Fruit fly (Drosophila melanogaster) whole organism, embryonic: ENCODE measurements around the gene Mf.

Source experiments
- B-H2 ChIP-seq: fragments of 200-800 bp; sonication (Bioruptor generic); optimal IDR thresholded peaks from 2 replicates; lab custom pipeline; 2018; ENCODE audit warnings: missing biosample characterization, mild to moderate bottlenecking, missing genetic modification characterization
- Bgb ChIP-seq: fragments of 200-800 bp; sonication (Bioruptor generic); IDR thresholded peaks from 2 replicates; pipeline ENCODE4 v1.3.6; 2022; ENCODE audit warnings: missing biosample characterization, missing genetic modification characterization; ENCODE audit not compliant: partially characterized antibody
- CG11723 ChIP-seq: fragments of 200-800 bp; sonication (Bioruptor generic); optimal IDR thresholded peaks from 2 replicates; lab custom pipeline; 2017; ENCODE audit warnings: missing biosample characterization, mild to moderate bottlenecking, missing genetic modification characterization
- CG1233 ChIP-seq: fragments of 200-800 bp; sonication (Bioruptor generic); optimal IDR thresholded peaks from 4 replicates; lab custom pipeline; 2018; ENCODE audit warnings: missing biosample characterization, mild to moderate bottlenecking, missing genetic modification characterization
- CG14014 ChIP-seq: fragments of 200-800 bp; sonication (Bioruptor generic); IDR thresholded peaks from 2 replicates; pipeline ENCODE4 v1.3.6; 2022; ENCODE audit warnings: missing biosample characterization, missing genetic modification characterization
- CG14860 ChIP-seq: fragments of 200-800 bp; sonication (Bioruptor generic); IDR thresholded peaks from 3 replicates; pipeline ENCODE4 v1.3.6; 2022; ENCODE audit warnings: missing biosample characterization, missing genetic modification characterization; ENCODE audit not compliant: partially characterized antibody
- CG15073 ChIP-seq: fragments of 200-800 bp; sonication (Bioruptor generic); optimal IDR thresholded peaks from 2 replicates; lab custom pipeline; 2016; ENCODE audit warnings: missing biosample characterization, missing genetic modification characterization
- CG1832 ChIP-seq: fragments of 200-800 bp; sonication (Bioruptor generic); optimal IDR thresholded peaks from 2 replicates; lab custom pipeline; 2017; ENCODE audit warnings: missing biosample characterization, mild to moderate bottlenecking, missing genetic modification characterization, inconsistent platforms
- CG2889 ChIP-seq: fragments of 200-800 bp; sonication (Bioruptor generic); IDR thresholded peaks from 3 replicates; pipeline ENCODE4 v1.3.6; 2022; ENCODE audit warnings: missing biosample characterization, missing genetic modification characterization
- CG30403 ChIP-seq: fragments of 200-800 bp; sonication (Bioruptor generic); optimal IDR thresholded peaks from 3 replicates; lab custom pipeline; 2016; ENCODE audit warnings: missing biosample characterization, missing genetic modification characterization
- CG32767 ChIP-seq: fragments of 200-800 bp; sonication (Bioruptor generic); IDR thresholded peaks from 2 replicates; pipeline ENCODE4 v1.3.6; 2022; ENCODE audit warnings: missing biosample characterization, missing genetic modification characterization
- CG4328 ChIP-seq: fragments of 200-800 bp; sonication (Bioruptor generic); optimal IDR thresholded peaks from 3 replicates; lab custom pipeline; 2017; ENCODE audit warnings: missing biosample characterization, missing genetic modification reagents, missing genetic modification characterization
- CG4424 ChIP-seq: fragments of 200-800 bp; sonication (Bioruptor generic); optimal IDR thresholded peaks from 3 replicates; lab custom pipeline; 2016; ENCODE audit warnings: missing biosample characterization, missing genetic modification characterization
- CG5245 ChIP-seq: fragments of 200-800 bp; sonication (Bioruptor generic); optimal IDR thresholded peaks from 3 replicates; lab custom pipeline; 2016; ENCODE audit warnings: missing biosample characterization, missing genetic modification characterization
- CG6791 ChIP-seq: fragments of 200-800 bp; sonication (Bioruptor generic); IDR thresholded peaks from 3 replicates; pipeline ENCODE4 v1.3.6; 2022; ENCODE audit warnings: missing biosample characterization, missing genetic modification characterization; ENCODE audit not compliant: partially characterized antibody
- CG8281 ChIP-seq: fragments of 200-800 bp; sonication (Bioruptor generic); optimal IDR thresholded peaks from 2 replicates; lab custom pipeline; 2018; ENCODE audit warnings: missing biosample characterization, mild to moderate bottlenecking, missing genetic modification characterization, moderate library complexity
- CG9797 ChIP-seq: fragments of 200-800 bp; sonication (Bioruptor generic); optimal IDR thresholded peaks from 3 replicates; lab custom pipeline; 2018; ENCODE audit warnings: missing biosample characterization, mild to moderate bottlenecking, missing genetic modification characterization
- CG9876 ChIP-seq: fragments of 200-800 bp; sonication (Bioruptor generic); optimal IDR thresholded peaks from 2 replicates; lab custom pipeline; 2016; ENCODE audit warnings: missing biosample characterization, missing genetic modification characterization
- Dad ChIP-seq: fragments of 200-800 bp; sonication (Bioruptor generic); optimal IDR thresholded peaks from 3 replicates; lab custom pipeline; 2016; ENCODE audit warnings: missing biosample characterization, missing genetic modification characterization
- Fer1 ChIP-seq: fragments of 200-800 bp; sonication (Bioruptor generic); optimal IDR thresholded peaks from 2 replicates; lab custom pipeline; 2017; ENCODE audit warnings: missing biosample characterization, mild to moderate bottlenecking, missing genetic modification characterization
- Fer2 ChIP-seq: fragments of 200-800 bp; sonication (Bioruptor generic); optimal IDR thresholded peaks from 2 replicates; lab custom pipeline; 2018; ENCODE audit warnings: missing biosample characterization, mild to moderate bottlenecking, missing genetic modification characterization, moderate library complexity
- NK7.1 ChIP-seq: fragments of 200-800 bp; sonication (Bioruptor generic); optimal IDR thresholded peaks from 3 replicates; lab custom pipeline; 2016; ENCODE audit warnings: missing biosample characterization, missing genetic modification characterization
- Neu2 ChIP-seq: fragments of 200-800 bp; sonication (Bioruptor generic); optimal IDR thresholded peaks from 3 replicates; lab custom pipeline; 2016; ENCODE audit warnings: missing biosample characterization, missing genetic modification characterization, borderline replicate concordance
- Nf-YB ChIP-seq: fragments of 200-800 bp; sonication (Bioruptor generic); optimal IDR thresholded peaks from 3 replicates; lab custom pipeline; 2019; ENCODE audit warnings: missing biosample characterization, mild to moderate bottlenecking, missing genetic modification characterization, moderate library complexity
- Oli ChIP-seq: fragments of 200-800 bp; sonication (Bioruptor generic); optimal IDR thresholded peaks from 2 replicates; lab custom pipeline; 2018; ENCODE audit warnings: missing biosample characterization, mild to moderate bottlenecking, missing genetic modification characterization, moderate library complexity
- Six4 ChIP-seq: fragments of 200-800 bp; sonication (Bioruptor generic); optimal IDR thresholded peaks from 2 replicates; lab custom pipeline; 2016; ENCODE audit warnings: missing biosample characterization, missing genetic modification characterization
- Stat92E ChIP-seq, 3 experiments: fragments of >200 bp in 2 of 3; fragments of 200-800 bp in 1 of 3; sonication (Bioruptor generic) in 1 of 3; optimal IDR thresholded peaks; 2 replicates each; lab custom pipeline; 2017 to 2019; ENCODE audit warnings: missing biosample characterization in 3 of 3, missing genetic modification characterization in 3 of 3, mild to moderate bottlenecking in 1 of 3, moderate library complexity in 1 of 3
- Vsx1 ChIP-seq: fragments of 200-800 bp; sonication (Bioruptor generic); optimal IDR thresholded peaks from 2 replicates; lab custom pipeline; 2017; ENCODE audit warnings: missing biosample characterization, mild to moderate bottlenecking, missing genetic modification characterization, missing genetic modification reagents
- ara ChIP-seq: fragments of 200-800 bp; sonication (Bioruptor generic); IDR thresholded peaks from 2 replicates; pipeline ENCODE4 v1.3.6; 2022; ENCODE audit warnings: missing biosample characterization, missing genetic modification characterization
- caup ChIP-seq: fragments of 200-800 bp; sonication (Bioruptor generic); optimal IDR thresholded peaks from 3 replicates; lab custom pipeline; 2017; ENCODE audit warnings: missing biosample characterization, mild to moderate bottlenecking, missing genetic modification characterization, moderate library complexity; ENCODE audit not compliant: severe bottlenecking
- chif ChIP-seq, 2 experiments: fragments of 200-800 bp; sonication (Bioruptor generic); optimal IDR thresholded peaks; 3 replicates each; lab custom pipeline; 2016; ENCODE audit warnings: missing biosample characterization in 2 of 2, missing genetic modification characterization in 2 of 2
- danr ChIP-seq: fragments of 200-800 bp; sonication (Bioruptor generic); IDR thresholded peaks from 2 replicates; pipeline ENCODE4 v1.3.6; 2022; ENCODE audit warnings: missing biosample characterization, missing genetic modification characterization
- exex ChIP-seq: fragments of 200-800 bp; sonication (Bioruptor generic); optimal IDR thresholded peaks from 4 replicates; lab custom pipeline; 2018; ENCODE audit warnings: missing biosample characterization, mild to moderate bottlenecking, missing genetic modification characterization, moderate library complexity
- ftz-f1 ChIP-seq: fragments of 200-800 bp; sonication (Bioruptor generic); optimal IDR thresholded peaks from 2 replicates; lab custom pipeline; 2016; ENCODE audit warnings: missing biosample characterization, missing genetic modification characterization
- gro ChIP-seq: fragments of 200-800 bp; sonication (Bioruptor generic); optimal IDR thresholded peaks from 2 replicates; lab custom pipeline; 2016; ENCODE audit warnings: missing biosample characterization, missing genetic modification characterization
- gsb-n ChIP-seq: fragments of 200-800 bp; sonication (Bioruptor generic); optimal IDR thresholded peaks from 3 replicates; lab custom pipeline; 2018; ENCODE audit warnings: missing biosample characterization, mild to moderate bottlenecking, missing genetic modification characterization
- ham ChIP-seq: fragments of 200-800 bp; sonication (Bioruptor generic); IDR thresholded peaks from 2 replicates; pipeline ENCODE4 v1.3.6; 2022; ENCODE audit warnings: missing biosample characterization, missing genetic modification characterization
- hbn ChIP-seq: fragments of 200-800 bp; sonication (Bioruptor generic); IDR thresholded peaks from 2 replicates; pipeline ENCODE4 v1.3.6; 2022; ENCODE audit warnings: missing biosample characterization, missing genetic modification characterization; ENCODE audit not compliant: partially characterized antibody
- kay ChIP-seq: fragments of 200-800 bp; sonication (Bioruptor generic); optimal IDR thresholded peaks from 2 replicates; lab custom pipeline; 2016; ENCODE audit warnings: missing biosample characterization, missing genetic modification characterization
- lola ChIP-seq, 3 experiments: fragments of >200 bp in 2 of 3; fragments of 200-800 bp in 1 of 3; sonication (Bioruptor generic) in 1 of 3; optimal IDR thresholded peaks; 2 replicates each; lab custom pipeline; 2017 to 2019; ENCODE audit warnings: missing biosample characterization in 3 of 3, missing genetic modification characterization in 3 of 3, mild to moderate bottlenecking in 1 of 3, moderate library complexity in 1 of 3
- lov ChIP-seq, 2 experiments: fragments of 200-800 bp in 1 of 2; fragments of >200 bp in 1 of 2; sonication (Bioruptor generic) in 1 of 2; IDR thresholded peaks in 1 of 2; optimal IDR thresholded peaks in 1 of 2; 2 replicates in 1 of 2; 3 replicates in 1 of 2; pipeline versions ENCODE4 v1.3.6 to Lab custom; 2017 to 2022; ENCODE audit warnings: missing biosample characterization in 1 of 2, missing genetic modification characterization in 1 of 2
- mam ChIP-seq: fragments of 200-800 bp; sonication (Bioruptor generic); optimal IDR thresholded peaks from 3 replicates; lab custom pipeline; 2016; ENCODE audit warnings: missing biosample characterization, missing genetic modification characterization
- p53 ChIP-seq: fragments of 200-800 bp; sonication (Bioruptor generic); optimal IDR thresholded peaks from 2 replicates; lab custom pipeline; 2016; ENCODE audit warnings: missing biosample characterization, missing genetic modification characterization
- rib ChIP-seq: fragments of 200-800 bp; sonication (Bioruptor generic); IDR thresholded peaks from 2 replicates; pipeline ENCODE4 v1.3.6; 2022; ENCODE audit warnings: missing biosample characterization, missing genetic modification characterization
- sim ChIP-seq: fragments of 200-800 bp; sonication (Bioruptor generic); IDR thresholded peaks from 2 replicates; pipeline ENCODE4 v1.3.6; 2022; ENCODE audit warnings: missing biosample characterization, missing genetic modification characterization
- slbo ChIP-seq: fragments of 200-800 bp; sonication (Bioruptor generic); IDR thresholded peaks from 2 replicates; pipeline ENCODE4 v1.3.6; 2022; ENCODE audit warnings: missing biosample characterization, missing genetic modification characterization
- tll ChIP-seq, 2 experiments: fragments of 200-800 bp in 1 of 2; fragments of >200 bp in 1 of 2; sonication (Bioruptor generic) in 1 of 2; optimal IDR thresholded peaks; 2 replicates each; lab custom pipeline; 2017 to 2019; ENCODE audit warnings: missing biosample characterization in 2 of 2, missing genetic modification characterization in 2 of 2, mild to moderate bottlenecking in 1 of 2, moderate library complexity in 1 of 2
- ttk ChIP-seq: fragments of 200-800 bp; sonication (Bioruptor generic); IDR thresholded peaks from 2 replicates; pipeline ENCODE4 v2.1.2; 2022; ENCODE audit warnings: missing biosample characterization, missing genetic modification characterization

The Mf gene

dm6 chr3R:15229329-15229876 is 48.1 kb upstream of the Mf start, which contains the start of the genes Art3 and mRpS10 (continued):
- TF ChIP-seq rib (GFP tag; lab: Robert Waterston, UW) (peak; percentile 100), CG11723 (peak; percentile 99), B-H2 (peak; percentile 100), Dad (GFP tag; lab: Kevin White, UChicago) (peak; percentile 100), Vsx1 (GFP tag; lab: Kevin White, UChicago) (peak; percentile 99), Stat92E (GFP tag; optimal IDR thresholded peaks at IDR 0.05; lab: Kevin White, UChicago) (peak in 1 of 3 experiments; percentile 100), CG1233 (GFP tag; lab: Kevin White, UChicago) (peak; percentile 100), CG2889 (peak; percentile 100), CG8281 (peak; percentile 97), NK7.1 (GFP tag; lab: Kevin White, UChicago) (peak; percentile 100), gsb-n (tag; lab: Kevin White, UChicago) (peak; percentile 100), sim (GFP tag; lab: Robert Waterston, UW) (peak; percentile 100), lov (optimal IDR thresholded peaks at IDR 0.05; lab: Kevin White, UChicago) (no peak), lov (GFP tag; IDR thresholded peaks at IDR 0.05; lab: Robert Waterston, UW) (peak; percentile 100), CG15073 (peak; percentile 96), hbn (GFP tag; lab: Robert Waterston, UW) (peak; percentile 47), lola (GFP tag; optimal IDR thresholded peaks at IDR 0.05; lab: Kevin White, UChicago) (peak in 1 of 3 experiments; percentile 100), chif (GFP tag; optimal IDR thresholded peaks at IDR 0.05; lab: Kevin White, UChicago) (peak; percentile 100), caup (GFP tag; lab: Kevin White, UChicago) (peak; percentile 100), CG4424 (peak; percentile 100), ham (peak; percentile 100), Oli (tag; lab: Kevin White, UChicago) (peak; percentile 100), CG9797 (GFP tag; lab: Kevin White, UChicago) (peak; percentile 87), slbo (GFP tag; lab: Robert Waterston, UW) (peak; percentile 100), exex (tag; lab: Kevin White, UChicago) (peak; percentile 99), tll (GFP tag; optimal IDR thresholded peaks at IDR 0.05; lab: Kevin White, UChicago) (peak; percentile 3 to 96), CG6791 (no peak), Bgb (GFP tag; lab: Robert Waterston, UW) (no peak), kay (GFP tag; lab: Kevin White, UChicago) (peak; percentile 100), Fer1 (GFP tag; lab: Kevin White, UChicago) (peak; percentile 100), CG30403 (GFP tag; lab: Kevin White, UChicago) (peak; percentile 100), p53 (GFP tag; lab: Kevin White, UChicago) (peak; percentile 99), CG5245 (peak; percentile 100), CG32767 (GFP tag; lab: Robert Waterston, UW) (peak; percentile 100), CG1832 (GFP tag; lab: Kevin White, UChicago) (no peak), CG9876 (GFP tag; lab: Kevin White, UChicago) (peak; percentile 99), CG4328 (GFP tag; lab: Kevin White, UChicago) (peak; percentile 100), Fer2 (peak; percentile 100), gro (GFP tag; lab: Kevin White, UChicago) (peak; percentile 100), CG14014 (GFP tag; lab: Robert Waterston, UW) (peak; percentile 100), ara (GFP tag; lab: Robert Waterston, UW) (peak; percentile 100), CG14860 (GFP tag; lab: Robert Waterston, UW) (no peak), mam (GFP tag; lab: Kevin White, UChicago) (peak; percentile 100), danr (GFP tag; lab: Robert Waterston, UW) (peak; percentile 100), Six4 (GFP tag; lab: Kevin White, UChicago) (peak; percentile 100), Neu2 (peak; percentile 100), Nf-YB (peak; percentile 94), ftz-f1 (GFP tag; lab: Kevin White, UChicago) (peak; percentile 94), ttk (GFP tag; lab: Robert Waterston, UW) (peak; percentile 100)
